Worm (Caenorhabditis elegans): ENCODE results near the gene hlh-8.

The hlh-8 gene

ce11 chrX:8148993-8149392 lies 32.7 kb downstream of the hlh-8 start:
- no peak for TF ChIP-seq T22C8.4 (GFP tag; IDR thresholded peaks at IDR 0.05)

DNA sequence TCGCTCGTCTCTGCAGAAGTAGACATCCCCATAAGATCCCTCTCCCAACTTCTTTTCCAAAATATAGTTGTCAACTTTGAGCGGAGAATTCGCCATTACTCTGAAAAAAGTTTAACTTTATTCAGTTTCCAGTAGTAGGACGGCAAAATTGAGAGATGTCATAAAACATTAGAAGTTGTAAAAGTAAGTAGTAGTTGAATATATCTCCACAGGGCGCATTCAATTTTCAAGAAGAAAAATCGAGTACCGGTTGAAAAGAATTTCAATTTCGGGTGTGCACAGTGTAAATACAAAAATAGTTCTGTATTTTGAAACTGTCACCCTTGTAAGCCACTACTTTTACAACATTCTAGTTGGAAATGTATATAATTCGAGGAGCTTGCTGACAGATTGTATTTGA lies 34.4 kb downstream of the hlh-8 start, which contains the start of gene F22F1.2:
TSS of gene F22F1.2 (minus strand) at position 101 of the 400 bp plus-strand sequence.
- TF ChIP-seq klf-2 (GFP tag; conservative IDR thresholded peaks at IDR 0.05) (no peak), ztf-23 (GFP tag; IDR thresholded peaks at IDR 0.05) (no peak), T22C8.4 (GFP tag; IDR thresholded peaks at IDR 0.05) (no peak), tab-1 (GFP tag; IDR thresholded peaks at IDR 0.05) (no peak)

- TF ChIP-seq ztf-29 (GFP tag; IDR thresholded peaks at IDR 0.05), result no peak
- 0 out of 2 replicates have a peak, but pooled peaks have one; percentile 50 for TF ChIP-seq flt-1 (GFP tag; IDR thresholded peaks at IDR 0.05)
- 0 out of 2 replicates have a peak, but pooled peaks have one; percentile 33 for TF ChIP-seq ztf-23 (GFP tag; IDR thresholded peaks at IDR 0.05)
Observed at ce11 chrX:8151409-8151808, 35.2 kb downstream of the hlh-8 start.

- peak; percentile 86 for TF ChIP-seq flt-1 (GFP tag; IDR thresholded peaks at IDR 0.05)
- TF ChIP-seq klf-2 (GFP tag; conservative IDR thresholded peaks at IDR 0.05), result peak; percentile 63; the same call in 1 of the 2 replicates
- peak; percentile 53 for TF ChIP-seq ref-1 (GFP tag; conservative IDR thresholded peaks at IDR 0.05)
- peak; percentile 79 for TF ChIP-seq tab-1 (GFP tag; IDR thresholded peaks at IDR 0.05)
- peak; percentile 77 for TF ChIP-seq ztf-23 (GFP tag; IDR thresholded peaks at IDR 0.05)
- TF ChIP-seq T22C8.4 (GFP tag; IDR thresholded peaks at IDR 0.05), result peak; percentile 72
- TF ChIP-seq ztf-29 (GFP tag; IDR thresholded peaks at IDR 0.05), result peak; percentile 55; the same call in 1 of the 2 replicates
Observed at ce11 chrX:8155447-8155877, 39.2 kb downstream of the hlh-8 start.

ce11 chrX:8155969-8156368 lies 39.7 kb downstream of the hlh-8 start:
- TF ChIP-seq ref-1 (GFP tag; conservative IDR thresholded peaks at IDR 0.05) (peak; percentile 95), tab-1 (GFP tag; IDR thresholded peaks at IDR 0.05) (peak; percentile 97), ztf-29 (GFP tag; IDR thresholded peaks at IDR 0.05) (peak; percentile 98), med-1 (GFP tag; optimal IDR thresholded peaks at IDR 0.05; ENCODE audit: insufficient read depth) (peak; percentile 63), cog-1 (tag; optimal IDR thresholded peaks at IDR 0.05) (no peak), T22C8.4 (GFP tag; IDR thresholded peaks at IDR 0.05) (peak; percentile 97), flt-1 (GFP tag; IDR thresholded peaks at IDR 0.05) (peak; percentile 98), ztf-23 (GFP tag; IDR thresholded peaks at IDR 0.05) (peak; percentile 97), klf-2 (GFP tag; conservative IDR thresholded peaks at IDR 0.05) (peak; percentile 96)

DNA sequence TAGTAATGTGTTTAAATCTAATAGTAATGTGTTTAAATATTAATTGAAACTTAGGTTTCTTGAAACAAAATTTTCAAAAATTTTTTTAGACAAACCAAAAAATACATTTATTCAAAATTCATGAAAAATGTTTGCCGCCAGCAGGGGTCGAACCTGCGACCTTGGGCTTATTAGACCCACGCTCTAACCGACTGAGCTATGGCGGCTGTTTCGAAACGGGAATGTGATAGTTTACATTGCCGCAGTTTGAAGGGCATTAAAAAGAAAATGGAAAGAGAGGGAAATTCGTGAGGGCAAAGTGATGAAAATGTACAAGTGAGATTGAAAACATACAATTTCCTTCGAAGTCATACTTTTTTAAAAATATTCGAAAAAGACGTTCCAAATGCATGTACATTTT lies 40.2 kb downstream of the hlh-8 start:
- 0 out of 2 replicates have a peak, but pooled peaks have one; percentile 40 for TF ChIP-seq ref-1 (GFP tag; conservative IDR thresholded peaks at IDR 0.05)
- peak; percentile 71; the same call in 1 of the 2 replicates for TF ChIP-seq ztf-29 (GFP tag; IDR thresholded peaks at IDR 0.05)
- TF ChIP-seq klf-2 (GFP tag; conservative IDR thresholded peaks at IDR 0.05), result 0 out of 2 replicates have a peak, but pooled peaks have one; percentile 13
- peak; percentile 33; the same call in 1 of the 2 replicates for TF ChIP-seq flt-1 (GFP tag; IDR thresholded peaks at IDR 0.05)
- TF ChIP-seq T22C8.4 (GFP tag; IDR thresholded peaks at IDR 0.05), result no peak
- TF ChIP-seq cog-1 (tag; optimal IDR thresholded peaks at IDR 0.05), result no peak
- TF ChIP-seq ztf-23 (GFP tag; IDR thresholded peaks at IDR 0.05), result no peak
- peak; percentile 12; the same call in 1 of the 2 replicates for TF ChIP-seq tab-1 (GFP tag; IDR thresholded peaks at IDR 0.05)
- no peak for TF ChIP-seq med-1 (GFP tag; optimal IDR thresholded peaks at IDR 0.05; ENCODE audit: insufficient read depth)

DNA sequence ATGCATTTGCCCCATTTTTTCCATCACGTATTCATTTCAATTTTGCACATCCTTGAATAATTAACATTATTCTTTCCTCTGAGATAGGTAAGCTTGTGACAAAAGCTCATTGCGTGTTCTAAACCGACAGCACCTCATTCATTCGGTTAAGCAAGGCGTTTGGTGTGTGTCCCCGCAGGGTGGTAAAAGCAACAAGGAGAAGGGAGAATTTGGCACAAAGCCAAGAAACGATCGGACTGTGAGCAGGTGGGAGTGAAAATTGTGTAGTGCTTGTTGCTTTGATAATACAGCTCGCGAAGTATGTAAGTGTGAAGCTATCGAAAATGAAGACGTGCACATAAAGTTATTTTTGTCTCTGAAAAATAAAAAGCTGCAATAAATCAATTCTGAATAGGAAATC lies 40.9 kb downstream of the hlh-8 start:
- TF ChIP-seq med-1 (GFP tag; optimal IDR thresholded peaks at IDR 0.05; ENCODE audit: insufficient read depth) (no peak), ref-1 (GFP tag; conservative IDR thresholded peaks at IDR 0.05) (no peak), T22C8.4 (GFP tag; IDR thresholded peaks at IDR 0.05) (no peak), tab-1 (GFP tag; IDR thresholded peaks at IDR 0.05) (no peak), klf-2 (GFP tag; conservative IDR thresholded peaks at IDR 0.05) (no peak), cog-1 (tag; optimal IDR thresholded peaks at IDR 0.05) (no peak), flt-1 (GFP tag; IDR thresholded peaks at IDR 0.05) (peak; percentile 85), ztf-23 (GFP tag; IDR thresholded peaks at IDR 0.05) (no peak), ztf-29 (GFP tag; IDR thresholded peaks at IDR 0.05) (peak; percentile 93)

ce11 chrX:8158975-8159813 lies 42.9 kb downstream of the hlh-8 start, which contains the start of gene hil-3:
Gene hil-3 (plus strand): TSS chrX:8159169.
- 0 out of 2 replicates have a peak, but pooled peaks have one; percentile 33 for TF ChIP-seq ztf-23 (GFP tag; IDR thresholded peaks at IDR 0.05)
- TF ChIP-seq klf-2 (GFP tag; conservative IDR thresholded peaks at IDR 0.05), result 0 out of 2 replicates have a peak, but pooled peaks have one; percentile 36
- TF ChIP-seq cog-1 (tag; optimal IDR thresholded peaks at IDR 0.05), result peak; percentile 15
- no peak for TF ChIP-seq med-1 (GFP tag; optimal IDR thresholded peaks at IDR 0.05; ENCODE audit: insufficient read depth)

DNA sequence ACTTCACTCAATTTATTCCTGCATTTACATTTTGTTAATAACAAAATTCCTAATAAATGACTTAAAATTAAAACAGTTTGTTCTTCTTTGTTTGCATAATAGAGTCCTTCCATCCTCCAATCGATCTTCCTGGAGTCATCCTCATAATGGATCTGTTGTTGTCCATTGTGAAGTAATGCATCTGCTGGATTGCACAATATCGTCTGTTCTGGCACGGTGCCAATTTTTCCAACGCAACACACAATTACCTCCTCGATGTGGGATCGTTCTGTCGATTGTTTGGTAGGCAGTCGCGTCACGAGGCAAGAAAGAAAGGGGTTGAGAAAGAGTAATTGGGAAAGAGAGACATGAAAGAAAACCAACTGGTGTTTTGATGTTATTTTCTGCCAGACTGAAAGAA lies 43.8 kb downstream of the hlh-8 start:
- no peak for TF ChIP-seq tab-1 (GFP tag; IDR thresholded peaks at IDR 0.05)
- TF ChIP-seq flt-1 (GFP tag; IDR thresholded peaks at IDR 0.05), result 0 out of 2 replicates have a peak, but pooled peaks have one; percentile 22
- no peak for TF ChIP-seq ztf-29 (GFP tag; IDR thresholded peaks at IDR 0.05)
- TF ChIP-seq klf-2 (GFP tag; conservative IDR thresholded peaks at IDR 0.05), result no peak

DNA sequence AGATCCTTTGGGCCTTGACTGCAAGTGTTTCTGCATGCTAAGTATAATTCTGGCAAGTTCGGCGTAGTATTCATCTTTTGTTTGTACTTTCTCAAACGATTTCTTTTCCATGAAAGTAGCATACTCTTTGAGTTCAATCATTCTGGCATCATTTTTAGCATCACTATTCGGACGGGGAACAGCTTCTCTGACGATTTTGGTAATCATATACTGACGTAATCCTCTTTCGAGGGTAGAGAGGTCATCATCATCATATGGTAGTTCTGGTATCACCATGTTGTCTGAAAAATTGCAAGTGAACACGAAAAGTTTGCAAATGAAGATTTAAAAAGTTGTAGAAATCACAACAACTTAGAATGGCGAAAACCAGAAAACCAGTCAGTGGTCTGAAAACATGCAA lies 46.5 kb downstream of the hlh-8 start, which contains the start of gene F22F1.3:
TSS of gene F22F1.3 (minus strand) at position 281 of the 400 bp plus-strand sequence.
- TF ChIP-seq med-1 (GFP tag; optimal IDR thresholded peaks at IDR 0.05; ENCODE audit: insufficient read depth) (no peak), flt-1 (GFP tag; IDR thresholded peaks at IDR 0.05) (no peak), klf-2 (GFP tag; conservative IDR thresholded peaks at IDR 0.05) (no peak), ref-1 (GFP tag; conservative IDR thresholded peaks at IDR 0.05) (no peak), tab-1 (GFP tag; IDR thresholded peaks at IDR 0.05) (no peak), cog-1 (tag; optimal IDR thresholded peaks at IDR 0.05) (no peak), ztf-23 (GFP tag; IDR thresholded peaks at IDR 0.05) (no peak), ztf-29 (GFP tag; IDR thresholded peaks at IDR 0.05) (no peak), T22C8.4 (GFP tag; IDR thresholded peaks at IDR 0.05) (no peak)
